Fruit fly (Drosophila melanogaster): Measurements from ENCODE around the gene CG17776.

The CG17776 gene

DNA sequence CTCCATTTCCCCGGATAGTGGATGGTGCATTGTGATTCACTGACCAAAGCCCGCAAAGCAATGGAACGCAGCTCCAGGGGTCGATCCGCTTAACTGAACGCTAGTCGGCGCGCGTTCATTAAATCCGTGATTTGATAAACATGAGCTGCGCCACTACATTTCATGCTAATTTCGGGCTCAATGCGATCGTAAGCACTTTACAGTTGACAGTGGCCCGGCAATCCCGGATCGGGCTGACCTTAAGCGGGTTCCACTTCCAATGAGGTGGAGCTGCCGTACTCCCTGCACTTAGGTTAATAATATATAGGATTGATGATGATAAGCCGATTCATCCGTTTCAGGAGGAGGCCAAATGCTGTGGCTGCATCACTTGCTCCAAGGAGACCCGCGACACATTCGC lies 19.2 kb downstream of the CG17776 start, which contains the start of gene FarO:
TSS of gene FarO (minus strand) at position 101 of the 400 bp plus-strand sequence.
- TF ChIP-seq CG8478 (optimal IDR thresholded peaks at IDR 0.05) (no peak), pan (optimal IDR thresholded peaks at IDR 0.05) (no peak), EcR (GFP tag; optimal IDR thresholded peaks at IDR 0.05) (no peak), Dll (optimal IDR thresholded peaks at IDR 0.05) (no peak), psq (optimal IDR thresholded peaks at IDR 0.05) (no peak), usp (GFP tag; optimal IDR thresholded peaks at IDR 0.05) (no peak)

dm6 chrX:2208641-2209241 lies 24.2 kb downstream of the CG17776 start:
- TF ChIP-seq pan (optimal IDR thresholded peaks at IDR 0.05) (no peak), psq (optimal IDR thresholded peaks at IDR 0.05) (no peak), CG8478 (optimal IDR thresholded peaks at IDR 0.05) (no peak), usp (GFP tag; optimal IDR thresholded peaks at IDR 0.05) (no peak), EcR (GFP tag; optimal IDR thresholded peaks at IDR 0.05) (no peak)

DNA sequence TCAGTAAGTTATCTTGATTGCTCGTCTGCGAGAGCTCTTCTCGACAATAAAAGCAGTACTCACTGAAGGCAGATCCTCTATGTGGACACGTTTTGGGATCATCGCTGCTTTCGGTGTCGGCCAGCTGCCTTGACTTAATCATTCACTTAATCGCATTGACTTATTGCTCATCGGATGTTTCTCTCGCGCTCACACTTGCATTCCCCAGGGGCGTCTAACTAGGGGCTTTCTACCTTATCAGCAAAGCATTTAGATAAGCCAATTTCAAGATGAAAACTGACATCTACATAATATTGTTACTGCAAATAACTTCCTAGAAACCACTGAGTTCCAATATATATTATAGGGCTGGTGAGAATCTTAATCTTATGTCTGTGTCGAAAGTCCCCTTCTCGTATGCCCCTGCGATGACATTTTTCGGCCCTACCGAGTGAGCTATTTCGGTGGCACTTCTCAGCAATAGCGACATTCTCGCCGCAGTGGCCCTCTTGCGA lies 27.8 kb downstream of the CG17776 start:
- no peak for TF ChIP-seq psq (optimal IDR thresholded peaks at IDR 0.05)
- TF ChIP-seq EcR (GFP tag; optimal IDR thresholded peaks at IDR 0.05): no peak
- no peak for TF ChIP-seq pan (optimal IDR thresholded peaks at IDR 0.05)
- TF ChIP-seq CG8478 (optimal IDR thresholded peaks at IDR 0.05): no peak
- TF ChIP-seq usp (GFP tag; optimal IDR thresholded peaks at IDR 0.05): no peak
- no peak for TF ChIP-seq Dll (optimal IDR thresholded peaks at IDR 0.05)

dm6 chrX:2213759-2214406 lies 29.4 kb downstream of the CG17776 start, which contains the start of gene SmydA-8:
SmydA-8 (minus strand) TSS chrX:2213809.
- TF ChIP-seq EcR (GFP tag; optimal IDR thresholded peaks at IDR 0.05): no peak
- no peak for TF ChIP-seq Dll (optimal IDR thresholded peaks at IDR 0.05)
- no peak for TF ChIP-seq psq (optimal IDR thresholded peaks at IDR 0.05)
- no peak for TF ChIP-seq pan (optimal IDR thresholded peaks at IDR 0.05)
- TF ChIP-seq CG8478 (optimal IDR thresholded peaks at IDR 0.05): no peak
- TF ChIP-seq usp (GFP tag; optimal IDR thresholded peaks at IDR 0.05): no peak

- TF ChIP-seq Dll (optimal IDR thresholded peaks at IDR 0.05) (no peak), pan (optimal IDR thresholded peaks at IDR 0.05) (no peak), psq (optimal IDR thresholded peaks at IDR 0.05) (no peak), usp (GFP tag; optimal IDR thresholded peaks at IDR 0.05) (no peak), CG8478 (optimal IDR thresholded peaks at IDR 0.05) (no peak), EcR (GFP tag; optimal IDR thresholded peaks at IDR 0.05) (no peak)
These were observed 33.9 kb downstream of the CG17776 start for dm6 chrX:2218455-2218854.

- TF ChIP-seq Dll (optimal IDR thresholded peaks at IDR 0.05): no peak
- no peak for TF ChIP-seq usp (GFP tag; optimal IDR thresholded peaks at IDR 0.05)
- TF ChIP-seq psq (optimal IDR thresholded peaks at IDR 0.05): no peak
- TF ChIP-seq CG8478 (optimal IDR thresholded peaks at IDR 0.05): no peak
- no peak for TF ChIP-seq pan (optimal IDR thresholded peaks at IDR 0.05)
- no peak for TF ChIP-seq EcR (GFP tag; optimal IDR thresholded peaks at IDR 0.05)
These were observed 34.7 kb downstream of the CG17776 start for dm6 chrX:2219246-2219645.

DNA sequence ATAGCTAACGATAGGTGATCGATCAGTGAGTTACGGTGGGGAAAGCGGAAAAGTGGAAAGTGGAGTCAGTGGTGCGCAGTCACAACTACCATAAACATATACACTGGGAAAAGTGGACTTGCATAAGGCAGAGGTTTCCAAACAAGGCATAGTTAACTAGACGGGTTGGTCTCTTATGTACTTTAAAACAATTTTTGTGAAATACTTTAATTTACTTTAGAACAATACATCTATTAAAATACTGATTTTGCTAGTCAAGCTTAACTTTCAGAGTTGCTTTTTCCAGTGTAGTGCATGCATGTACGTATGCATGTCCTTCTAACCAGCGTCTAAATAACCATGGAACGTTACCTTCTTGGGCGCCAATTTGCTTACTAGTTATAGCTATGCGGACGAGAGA lies 35.4 kb downstream of the CG17776 start:
- no peak for TF ChIP-seq pan (optimal IDR thresholded peaks at IDR 0.05)

DNA sequence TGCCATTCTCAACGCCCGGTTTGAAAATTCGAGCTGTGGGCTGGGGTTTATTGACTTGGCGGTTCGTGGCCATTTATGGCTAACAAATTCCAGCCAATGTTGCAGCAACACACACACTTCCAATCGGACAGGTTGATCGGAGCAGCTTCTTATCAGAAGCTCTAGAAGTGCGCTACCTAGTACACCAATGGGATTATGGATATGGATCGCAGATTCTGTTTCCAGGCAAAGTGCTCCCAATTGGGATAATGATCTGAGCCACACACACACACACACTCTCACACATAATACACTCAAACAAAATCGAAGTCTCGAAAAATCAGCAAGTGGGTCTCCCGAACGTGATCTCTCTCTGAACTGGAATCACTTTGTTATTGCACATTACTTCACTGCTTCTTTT lies 37.1 kb downstream of the CG17776 start:
- no peak for TF ChIP-seq Dll (optimal IDR thresholded peaks at IDR 0.05)
- TF ChIP-seq pan (optimal IDR thresholded peaks at IDR 0.05): no peak
- no peak for TF ChIP-seq CG8478 (optimal IDR thresholded peaks at IDR 0.05)
- no peak for TF ChIP-seq EcR (GFP tag; optimal IDR thresholded peaks at IDR 0.05)

- TF ChIP-seq usp (GFP tag; optimal IDR thresholded peaks at IDR 0.05): no peak
- no peak for TF ChIP-seq EcR (GFP tag; optimal IDR thresholded peaks at IDR 0.05)
- no peak for TF ChIP-seq psq (optimal IDR thresholded peaks at IDR 0.05)
- TF ChIP-seq Dll (optimal IDR thresholded peaks at IDR 0.05): no peak
- no peak for TF ChIP-seq pan (optimal IDR thresholded peaks at IDR 0.05)
- TF ChIP-seq CG8478 (optimal IDR thresholded peaks at IDR 0.05): no peak
These were observed 37.8 kb downstream of the CG17776 start, which contains the start of gene Vinc for dm6 chrX:2222181-2222790. Vinc (minus strand) TSS chrX:2222567.

dm6 chrX:2223454-2223853 lies 38.9 kb downstream of the CG17776 start, which contains the start of gene CG14052:
CG14052 (plus strand) TSS chrX:2223754.
- TF ChIP-seq EcR (GFP tag; optimal IDR thresholded peaks at IDR 0.05): no peak
- TF ChIP-seq CG8478 (optimal IDR thresholded peaks at IDR 0.05): no peak
- TF ChIP-seq usp (GFP tag; optimal IDR thresholded peaks at IDR 0.05): no peak
- no peak for TF ChIP-seq Dll (optimal IDR thresholded peaks at IDR 0.05)
- TF ChIP-seq psq (optimal IDR thresholded peaks at IDR 0.05): no peak
- no peak for TF ChIP-seq pan (optimal IDR thresholded peaks at IDR 0.05)

- TF ChIP-seq pan (optimal IDR thresholded peaks at IDR 0.05) (no peak), psq (optimal IDR thresholded peaks at IDR 0.05) (no peak), CG8478 (optimal IDR thresholded peaks at IDR 0.05) (no peak), EcR (GFP tag; optimal IDR thresholded peaks at IDR 0.05) (no peak), usp (GFP tag; optimal IDR thresholded peaks at IDR 0.05) (no peak), Dll (optimal IDR thresholded peaks at IDR 0.05) (no peak)
These were observed 40.6 kb downstream of the CG17776 start, which contains the start of gene pcx for dm6 chrX:2225138-2225537. pcx (plus strand) TSS chrX:2225296.
